Worm (Caenorhabditis elegans) whole organism, young adult: ENCODE data around the gene Y7A5A.6.
A peak's percentile ranks its signal among the peaks of the same experiment; 100 is the strongest.

Experiments
- B0261.1 ChIP-seq: sonication (generic microtip); optimal IDR thresholded peaks from 2 replicates; lab custom pipeline; 2016; ENCODE audit warnings: mild to moderate bottlenecking, missing genetic modification characterization, moderate library complexity, missing compliant biosample characterization
- C17E4.6 ChIP-seq: fragments of 200-800 bp; sonication (Bioruptor generic); IDR thresholded peaks from 2 replicates; pipeline ENCODE4 v1.3.6; 2022; ENCODE audit warnings: missing genetic modification reagents, missing genetic modification characterization, missing compliant biosample characterization
- D2030.7 ChIP-seq: fragments of 200-800 bp; sonication (Bioruptor generic); IDR thresholded peaks from 2 replicates; pipeline ENCODE4 v1.3.6; 2022; ENCODE audit warnings: missing genetic modification reagents, missing genetic modification characterization, missing compliant biosample characterization
- F22D6.2 ChIP-seq: sonication (generic microtip); optimal IDR thresholded peaks from 2 replicates; lab custom pipeline; 2016; ENCODE audit warnings: mild to moderate bottlenecking, missing genetic modification characterization, missing compliant biosample characterization
- T26A5.8 ChIP-seq: sonication (generic microtip); optimal IDR thresholded peaks from 2 replicates; lab custom pipeline; 2016; ENCODE audit warnings: missing genetic modification characterization, missing compliant biosample characterization
- Y53F4B.3 ChIP-seq: fragments of 200-800 bp; sonication (Bioruptor generic); IDR thresholded peaks from 2 replicates; pipeline ENCODE4 v1.3.6; 2022; ENCODE audit warnings: missing genetic modification reagents, missing genetic modification characterization, missing compliant biosample characterization
- Y53G8AR.9 ChIP-seq: fragments of 200-800 bp; sonication (Bioruptor generic); conservative IDR thresholded peaks from 2 replicates; pipeline ENCODE4 v1.3.6; 2022; ENCODE audit warnings: missing genetic modification reagents, missing genetic modification characterization, missing compliant biosample characterization
- Y56A3A.18 ChIP-seq: fragments of 200-800 bp; sonication (Bioruptor generic); IDR thresholded peaks from 2 replicates; pipeline ENCODE4 v1.3.6; 2022; ENCODE audit warnings: missing genetic modification reagents, missing genetic modification characterization, missing compliant biosample characterization
- akir-1 ChIP-seq: fragments of 200-800 bp; sonication (Bioruptor generic); optimal IDR thresholded peaks from 2 replicates; lab custom pipeline; 2018; ENCODE audit warnings: mild to moderate bottlenecking, missing genetic modification characterization, moderate library complexity, missing compliant biosample characterization
- ama-1 ChIP-seq, 3 experiments: fragments of 150-350 bp in 1 of 3; sonication (generic microtip) in 2 of 3; optimal IDR thresholded peaks; 2 replicates each; lab custom pipeline; 2014 to 2018; ENCODE audit warnings: missing biosample characterization in 2 of 3, missing genetic modification characterization in 2 of 3, missing genetic modification reagents in 2 of 3
- aptf-3 ChIP-seq: fragments of 200-800 bp; sonication (Bioruptor generic); IDR thresholded peaks from 2 replicates; pipeline ENCODE4 v1.3.6; 2022; ENCODE audit warnings: missing genetic modification characterization, missing compliant biosample characterization
- attf-3 ChIP-seq: fragments of 200-800 bp; sonication (Bioruptor generic); conservative IDR thresholded peaks from 2 replicates; pipeline ENCODE4 v1.3.6; 2022; ENCODE audit warnings: missing genetic modification reagents, missing genetic modification characterization, missing compliant biosample characterization
- ceh-27 ChIP-seq: fragments of 200-800 bp; sonication (Bioruptor generic); optimal IDR thresholded peaks from 2 replicates; lab custom pipeline; 2018; ENCODE audit warnings: mild to moderate bottlenecking, missing genetic modification characterization, moderate library complexity, missing compliant biosample characterization
- ceh-58 ChIP-seq: fragments of 200-800 bp; sonication (Bioruptor generic); IDR thresholded peaks from 2 replicates; pipeline ENCODE4 v1.3.6; 2022; ENCODE audit warnings: missing genetic modification characterization, missing compliant biosample characterization
- ceh-79 ChIP-seq: sonication (generic microtip); optimal IDR thresholded peaks from 2 replicates; lab custom pipeline; 2017; ENCODE audit warnings: mild to moderate bottlenecking, missing genetic modification characterization, missing compliant biosample characterization
- chd-7 ChIP-seq: sonication (generic microtip); optimal IDR thresholded peaks from 2 replicates; lab custom pipeline; 2016; ENCODE audit warnings: mild to moderate bottlenecking, missing genetic modification characterization, moderate library complexity, missing compliant biosample characterization
- egl-18 ChIP-seq: fragments of 200-800 bp; sonication (Bioruptor generic); IDR thresholded peaks from 2 replicates; pipeline ENCODE4 v1.3.6; 2022; ENCODE audit warnings: missing genetic modification reagents, missing genetic modification characterization, missing compliant biosample characterization
- egrh-3 ChIP-seq: fragments of 200-800 bp; sonication (Bioruptor generic); IDR thresholded peaks from 2 replicates; pipeline ENCODE4 v1.3.6; 2022; ENCODE audit warnings: missing genetic modification reagents, missing genetic modification characterization, missing compliant biosample characterization
- gei-17 ChIP-seq: fragments of 200-800 bp; sonication (Bioruptor generic); optimal IDR thresholded peaks from 2 replicates; lab custom pipeline; 2018; ENCODE audit warnings: mild to moderate bottlenecking, missing genetic modification characterization, missing compliant biosample characterization
- him-1 ChIP-seq: sonication (generic microtip); optimal IDR thresholded peaks from 2 replicates; lab custom pipeline; 2016; ENCODE audit warnings: missing genotype, missing genetic modification reagents, missing genetic modification characterization, missing compliant biosample characterization
- hlh-12 ChIP-seq: sonication (generic microtip); optimal IDR thresholded peaks from 2 replicates; lab custom pipeline; 2016; ENCODE audit warnings: missing genetic modification characterization, missing compliant biosample characterization
- hrde-1 ChIP-seq: sonication (generic microtip); optimal IDR thresholded peaks from 2 replicates; lab custom pipeline; 2016; ENCODE audit warnings: missing genetic modification characterization, mild to moderate bottlenecking, missing compliant biosample characterization, moderate library complexity, missing genotype, missing genetic modification reagents, borderline replicate concordance
- hsf-1 ChIP-seq: fragments of 200-800 bp; sonication (Bioruptor generic); IDR thresholded peaks from 2 replicates; pipeline ENCODE4 v1.3.6; 2022; ENCODE audit warnings: missing genetic modification reagents, missing genetic modification characterization, missing compliant biosample characterization
- lag-1 ChIP-seq: fragments of 200-800 bp; sonication (Bioruptor generic); IDR thresholded peaks from 2 replicates; pipeline ENCODE4 v1.3.6; 2022; ENCODE audit warnings: missing genetic modification reagents, missing genetic modification characterization, missing compliant biosample characterization
- let-607 ChIP-seq, 2 experiments: fragments of 200-800 bp in 1 of 2; sonication (Bioruptor generic) in 1 of 2; sonication (generic microtip) in 1 of 2; optimal IDR thresholded peaks; 2 replicates each; lab custom pipeline; 2016 to 2018; ENCODE audit warnings: mild to moderate bottlenecking in 2 of 2, missing compliant biosample characterization in 2 of 2, missing genetic modification characterization in 2 of 2, moderate library complexity in 2 of 2, missing genotype in 1 of 2
- lin-40 ChIP-seq: sonication (generic microtip); optimal IDR thresholded peaks from 2 replicates; lab custom pipeline; 2016; ENCODE audit warnings: missing genetic modification characterization, mild to moderate bottlenecking, missing compliant biosample characterization, missing genotype, missing genetic modification reagents
- lin-54 ChIP-seq: fragments of 200-800 bp; sonication (Bioruptor generic); optimal IDR thresholded peaks from 2 replicates; lab custom pipeline; 2018; ENCODE audit warnings: mild to moderate bottlenecking, missing genetic modification characterization, missing compliant biosample characterization
- lsl-1 ChIP-seq: fragments of 200-800 bp; sonication (Bioruptor generic); optimal IDR thresholded peaks from 2 replicates; lab custom pipeline; 2018; ENCODE audit warnings: mild to moderate bottlenecking, missing genetic modification characterization, moderate library complexity, missing compliant biosample characterization
- mel-28 ChIP-seq: sonication (generic microtip); optimal IDR thresholded peaks from 2 replicates; lab custom pipeline; 2016; ENCODE audit warnings: borderline replicate concordance, mild to moderate bottlenecking, missing genetic modification characterization, missing compliant biosample characterization
- nfya-1 ChIP-seq: sonication (generic microtip); optimal IDR thresholded peaks from 2 replicates; lab custom pipeline; 2017; ENCODE audit warnings: antibody characterized with exemption, missing compliant biosample characterization, missing genetic modification characterization, borderline replicate concordance; ENCODE audit not compliant: insufficient read depth
- nhr-80 ChIP-seq: sonication (generic microtip); optimal IDR thresholded peaks from 2 replicates; lab custom pipeline; 2016; ENCODE audit warnings: missing genetic modification characterization, missing compliant biosample characterization
- repo-1 ChIP-seq: sonication (generic microtip); optimal IDR thresholded peaks from 2 replicates; lab custom pipeline; 2017; ENCODE audit warnings: mild to moderate bottlenecking, missing genetic modification characterization, missing compliant biosample characterization
- rpc-1 ChIP-seq, 2 experiments: fragments of 150-350 bp in 1 of 2; sonication (generic microtip) in 1 of 2; optimal IDR thresholded peaks; 2 replicates each; lab custom pipeline; 2014 to 2018; ENCODE audit warnings: missing biosample characterization in 1 of 2, missing genetic modification characterization in 1 of 2, missing genetic modification reagents in 1 of 2, missing genotype in 1 of 2
- snpc-4 ChIP-seq, 5 experiments: fragments of 150-350 bp in 1 of 5; sonication (generic microtip) in 4 of 5; optimal IDR thresholded peaks; 2 replicates each; lab custom pipeline; 2014 to 2018; ENCODE audit warnings: missing genetic modification characterization in 5 of 5, missing biosample characterization in 3 of 5, antibody characterized with exemption in 2 of 5, mild to moderate bottlenecking in 2 of 5, missing compliant biosample characterization in 2 of 5, missing genotype in 2 of 5, moderate library complexity in 2 of 5, missing genetic modification reagents in 1 of 5
- somi-1 ChIP-seq: fragments of 200-800 bp; sonication (Bioruptor generic); optimal IDR thresholded peaks from 2 replicates; lab custom pipeline; 2018; ENCODE audit warnings: mild to moderate bottlenecking, missing genetic modification characterization, missing compliant biosample characterization
- sptf-2 ChIP-seq: fragments of 200-800 bp; sonication (Bioruptor generic); optimal IDR thresholded peaks from 2 replicates; lab custom pipeline; 2018; ENCODE audit warnings: mild to moderate bottlenecking, missing genetic modification characterization, missing compliant biosample characterization
- tbp1 ChIP-seq: fragments of 200-800 bp; sonication (Bioruptor generic); optimal IDR thresholded peaks from 2 replicates; lab custom pipeline; 2018; ENCODE audit warnings: mild to moderate bottlenecking, missing genetic modification characterization, missing compliant biosample characterization
- tlf-1 ChIP-seq: fragments of 200-800 bp; sonication (Bioruptor generic); optimal IDR thresholded peaks from 2 replicates; lab custom pipeline; 2018; ENCODE audit warnings: mild to moderate bottlenecking, missing genetic modification characterization, missing compliant biosample characterization
- unc-130 ChIP-seq: sonication (generic microtip); optimal IDR thresholded peaks from 2 replicates; lab custom pipeline; 2016; ENCODE audit warnings: missing genetic modification reagents, missing genetic modification characterization, missing compliant biosample characterization
- unc-62 ChIP-seq: fragments of 150-350 bp; optimal IDR thresholded peaks from 2 replicates; lab custom pipeline; 2014; ENCODE audit warnings: missing biosample characterization, missing genetic modification reagents, missing genetic modification characterization
- zim-3 ChIP-seq: sonication (generic microtip); optimal IDR thresholded peaks from 2 replicates; lab custom pipeline; 2017; ENCODE audit warnings: mild to moderate bottlenecking, missing genetic modification characterization, moderate library complexity, missing compliant biosample characterization
- ztf-22 ChIP-seq: fragments of 200-800 bp; sonication (Bioruptor generic); optimal IDR thresholded peaks from 2 replicates; lab custom pipeline; 2018; ENCODE audit warnings: mild to moderate bottlenecking, missing genetic modification characterization, moderate library complexity, missing compliant biosample characterization
- ztf-25 ChIP-seq: fragments of 200-800 bp; sonication (Bioruptor generic); IDR thresholded peaks from 2 replicates; pipeline ENCODE4 v1.3.6; 2022; ENCODE audit warnings: missing genetic modification reagents, missing genetic modification characterization, missing compliant biosample characterization
- ztf-26 ChIP-seq: sonication (generic microtip); optimal IDR thresholded peaks from 2 replicates; lab custom pipeline; 2017; ENCODE audit warnings: missing genetic modification characterization, missing compliant biosample characterization
- ztf-6 ChIP-seq: fragments of 200-800 bp; sonication (Bioruptor generic); IDR thresholded peaks from 2 replicates; pipeline ENCODE4 v1.3.6; 2022; ENCODE audit warnings: missing genetic modification reagents, missing genetic modification characterization, missing compliant biosample characterization

The Y7A5A.6 gene

ce11 chrX:15842492-15842891 is 43.0 kb upstream of the Y7A5A.6 start (continued):
- TF ChIP-seq ceh-27 (no peak), snpc-4 (GFP tag; optimal IDR thresholded peaks at IDR 0.05; lab: Kevin White, UChicago) (no peak), snpc-4 (tag; optimal IDR thresholded peaks at IDR 0.05; lab: Kevin White, UChicago) (peak in 2 of 4 experiments; percentile 21 to 41), unc-62 (GFP tag; lab: Kevin White, UChicago) (peak; percentile 11), F22D6.2 (tag; lab: Kevin White, UChicago) (peak; percentile 22), chd-7 (tag; lab: Kevin White, UChicago) (peak; percentile 25), ztf-22 (GFP tag; lab: Kevin White, UChicago) (peak; percentile 35), tlf-1 (GFP tag; lab: Kevin White, UChicago) (peak; percentile 60), zim-3 (tag; lab: Kevin White, UChicago) (peak; percentile 15), Y56A3A.18 (GFP tag; lab: Robert Waterston, UW) (peak; percentile 47; the same call in 1 of the 2 replicates), lin-40 (tag; lab: Kevin White, UChicago) (peak; percentile 66), tbp1 (GFP tag; lab: Kevin White, UChicago) (peak; percentile 39), repo-1 (peak; percentile 30)
- TF ChIP-seq, all 124 proteins: peak for 27

DNA sequence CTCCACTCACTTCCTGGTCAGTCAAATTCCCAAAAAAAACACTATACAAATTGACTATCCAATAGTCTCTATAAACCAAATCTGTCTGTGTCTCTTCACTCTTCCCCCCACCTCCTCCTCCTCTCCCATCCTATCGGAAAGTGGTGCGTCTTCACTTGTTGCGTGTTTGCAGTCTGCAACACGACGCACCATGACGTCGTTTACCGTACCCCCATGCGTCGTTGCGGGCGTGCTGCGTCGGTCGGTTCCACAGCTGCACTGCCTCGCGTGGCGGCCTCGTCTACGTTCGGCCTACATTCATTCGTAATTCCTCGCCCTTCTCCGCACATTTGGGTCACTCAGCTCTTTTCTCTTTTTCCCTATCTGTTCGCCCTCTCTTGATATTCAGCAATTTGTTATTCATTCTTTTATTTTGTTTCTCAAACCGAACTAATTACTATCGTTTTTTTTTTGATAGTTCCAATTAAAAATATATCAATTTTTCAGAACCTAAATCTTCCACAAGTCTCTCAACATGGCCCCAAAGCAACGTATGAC is 41.7 kb upstream of the Y7A5A.6 start, which contains the start of gene serp-1.1:
TSS of gene serp-1.1 (plus strand) at position 487 of the 537 bp plus-strand sequence.
- peak; percentile 64 for TF ChIP-seq hsf-1 (GFP tag; lab: Robert Waterston, UW)
- no peak for TF ChIP-seq hrde-1 (tag; lab: Kevin White, UChicago)
- no peak for TF ChIP-seq nfya-1 (tag; lab: Kevin White, UChicago)
- TF ChIP-seq ztf-6 (GFP tag; lab: Robert Waterston, UW) = peak; percentile 75
- peak; percentile 82; the same call in 1 of the 2 replicates for TF ChIP-seq lag-1 (GFP tag; lab: Robert Waterston, UW)
- peak; percentile 94 for TF ChIP-seq egrh-3 (GFP tag; lab: Robert Waterston, UW)
- TF ChIP-seq C17E4.6 (GFP tag; lab: Robert Waterston, UW) = peak; percentile 80
- TF ChIP-seq sptf-2 (GFP tag; lab: Kevin White, UChicago) = peak; percentile 59
- TF ChIP-seq nhr-80 = peak; percentile 100
- TF ChIP-seq ceh-79 (tag; lab: Kevin White, UChicago) = no peak
- TF ChIP-seq egl-18 (GFP tag; lab: Robert Waterston, UW) = peak; percentile 90
- peak; percentile 66 for TF ChIP-seq akir-1
- no peak for TF ChIP-seq T26A5.8 (tag; lab: Kevin White, UChicago)
- TF ChIP-seq lin-54 (GFP tag; lab: Kevin White, UChicago) = peak; percentile 88
- TF ChIP-seq aptf-3 (GFP tag; lab: Robert Waterston, UW) = 0 out of 2 replicates have a peak, but pooled peaks have one; percentile 29
- peak; percentile 83 for TF ChIP-seq attf-3 (GFP tag; lab: Robert Waterston, UW)
- TF ChIP-seq him-1 (tag; lab: Kevin White, UChicago) = no peak
- TF ChIP-seq rpc-1 (optimal IDR thresholded peaks at IDR 0.05; lab: Kevin White, UChicago) = peak; percentile 32
- no peak for TF ChIP-seq rpc-1 (tag; optimal IDR thresholded peaks at IDR 0.05; lab: Kevin White, UChicago)
- no peak for TF ChIP-seq ama-1 (optimal IDR thresholded peaks at IDR 0.05; lab: Kevin White, UChicago)
- TF ChIP-seq ama-1 (GFP tag; optimal IDR thresholded peaks at IDR 0.05; lab: Kevin White, UChicago) = no peak
- no peak for TF ChIP-seq Y53F4B.3 (GFP tag; lab: Robert Waterston, UW)
- no peak for TF ChIP-seq ztf-25
- TF ChIP-seq D2030.7 = peak; percentile 39; the same call in 1 of the 2 replicates
- TF ChIP-seq lsl-1 (GFP tag; lab: Kevin White, UChicago) = peak; percentile 35
- no peak for TF ChIP-seq mel-28 (tag; lab: Kevin White, UChicago)
- TF ChIP-seq B0261.1 = peak; percentile 38
- peak; percentile 97 for TF ChIP-seq ztf-26
- TF ChIP-seq gei-17 (GFP tag; lab: Kevin White, UChicago) = peak; percentile 90
- peak; percentile 94 for TF ChIP-seq repo-1
- TF ChIP-seq let-607 (tag; optimal IDR thresholded peaks at IDR 0.05; lab: Kevin White, UChicago) = peak; percentile 100
- TF ChIP-seq Y53G8AR.9 = peak; percentile 97
- TF ChIP-seq hlh-12 (tag; lab: Kevin White, UChicago) = no peak
- no peak for TF ChIP-seq unc-130 (GFP tag; lab: Kevin White, UChicago)
- TF ChIP-seq ceh-58 (GFP tag; lab: Robert Waterston, UW) = no peak
- peak; percentile 64 for TF ChIP-seq unc-62 (GFP tag; lab: Kevin White, UChicago)
- TF ChIP-seq somi-1 (GFP tag; lab: Kevin White, UChicago) = peak; percentile 97
